Worm (Caenorhabditis elegans) whole organism, late embryonic: ENCODE measurements around the gene tre-3.
A peak's percentile ranks its signal among the peaks of the same experiment; 100 is the strongest.

Experiments used
- C38D4.7 ChIP-seq: fragments of 200-800 bp; sonication (Bioruptor generic); optimal IDR thresholded peaks from 2 replicates; lab custom pipeline; 2018; ENCODE audit warnings: mild to moderate bottlenecking, missing genetic modification characterization, moderate library complexity, missing compliant biosample characterization
- T23F11.4 ChIP-seq: fragments of 200-800 bp; sonication (Bioruptor generic); optimal IDR thresholded peaks from 2 replicates; lab custom pipeline; 2018; ENCODE audit warnings: mild to moderate bottlenecking, missing genetic modification characterization, missing compliant biosample characterization
- Y22D7AL.16 ChIP-seq: sonication (generic microtip); optimal IDR thresholded peaks from 2 replicates; lab custom pipeline; 2016; ENCODE audit warnings: missing genetic modification characterization, missing compliant biosample characterization
- ahr-1 ChIP-seq: sonication (generic microtip); optimal IDR thresholded peaks from 2 replicates; lab custom pipeline; 2016; ENCODE audit warnings: missing genetic modification characterization, missing compliant biosample characterization
- ceh-14 ChIP-seq: sonication (generic microtip); optimal IDR thresholded peaks from 2 replicates; lab custom pipeline; 2016; ENCODE audit warnings: missing genotype, missing genetic modification characterization, missing compliant biosample characterization
- ceh-19 ChIP-seq: fragments of 200-800 bp; sonication (Bioruptor generic); optimal IDR thresholded peaks from 2 replicates; lab custom pipeline; 2018; ENCODE audit warnings: mild to moderate bottlenecking, missing genetic modification characterization, missing compliant biosample characterization
- ceh-22 ChIP-seq: sonication (generic microtip); optimal IDR thresholded peaks from 2 replicates; lab custom pipeline; 2017; ENCODE audit warnings: missing biosample characterization, missing genetic modification characterization
- ceh-24 ChIP-seq: sonication (generic microtip); optimal IDR thresholded peaks from 2 replicates; lab custom pipeline; 2016; ENCODE audit warnings: mild to moderate bottlenecking, missing genetic modification characterization, missing compliant biosample characterization
- ceh-30 ChIP-seq: fragments of 150-350 bp; optimal IDR thresholded peaks from 2 replicates; lab custom pipeline; 2014; ENCODE audit warnings: missing biosample characterization, missing genetic modification characterization
- ceh-34 ChIP-seq: sonication (generic microtip); optimal IDR thresholded peaks from 2 replicates; lab custom pipeline; 2016; ENCODE audit warnings: mild to moderate bottlenecking, missing genetic modification characterization, missing compliant biosample characterization
- ceh-45 ChIP-seq: fragments of 200-800 bp; sonication (Bioruptor generic); IDR thresholded peaks from 2 replicates; pipeline ENCODE4 v1.3.6; 2022; ENCODE audit warnings: missing genetic modification reagents, missing genetic modification characterization, missing compliant biosample characterization
- ceh-6 ChIP-seq: fragments of 200-800 bp; sonication (Bioruptor generic); optimal IDR thresholded peaks from 2 replicates; lab custom pipeline; 2018; ENCODE audit warnings: mild to moderate bottlenecking, missing genetic modification characterization, missing compliant biosample characterization
- elt-2 ChIP-seq: sonication (generic microtip); optimal IDR thresholded peaks from 2 replicates; lab custom pipeline; 2016; ENCODE audit warnings: missing genetic modification reagents, missing genetic modification characterization, missing compliant biosample characterization
- fax-1 ChIP-seq: sonication (generic microtip); optimal IDR thresholded peaks from 2 replicates; lab custom pipeline; 2016; ENCODE audit warnings: missing genotype, missing genetic modification characterization, missing compliant biosample characterization
- fkh-10 ChIP-seq: fragments of 150-350 bp; optimal IDR thresholded peaks from 2 replicates; lab custom pipeline; 2014; ENCODE audit warnings: missing biosample characterization, missing genetic modification reagents, missing genetic modification characterization
- fkh-6 ChIP-seq: sonication (generic microtip); optimal IDR thresholded peaks from 2 replicates; lab custom pipeline; 2016; ENCODE audit warnings: missing genetic modification characterization, missing compliant biosample characterization
- gmeb-2 ChIP-seq: sonication (generic microtip); optimal IDR thresholded peaks from 2 replicates; lab custom pipeline; 2016; ENCODE audit warnings: missing genetic modification characterization, inconsistent platforms, missing compliant biosample characterization
- hlh-6 ChIP-seq: sonication (generic microtip); optimal IDR thresholded peaks from 2 replicates; lab custom pipeline; 2016; ENCODE audit warnings: missing genotype, missing genetic modification characterization, missing compliant biosample characterization
- lin-11 ChIP-seq: fragments of 200-800 bp; sonication (Bioruptor generic); optimal IDR thresholded peaks from 2 replicates; lab custom pipeline; 2018; ENCODE audit warnings: mild to moderate bottlenecking, missing genetic modification characterization, missing compliant biosample characterization
- madf-2 ChIP-seq: sonication (generic microtip); optimal IDR thresholded peaks from 2 replicates; lab custom pipeline; 2017; ENCODE audit warnings: missing genetic modification characterization, missing compliant biosample characterization
- nhr-11 ChIP-seq: fragments of 150-350 bp; optimal IDR thresholded peaks from 2 replicates; lab custom pipeline; 2014; ENCODE audit warnings: missing biosample characterization, missing genetic modification characterization
- npax-4 ChIP-seq: sonication (generic microtip); optimal IDR thresholded peaks from 2 replicates; lab custom pipeline; 2016; ENCODE audit warnings: missing genetic modification characterization, missing compliant biosample characterization
- pat-9 ChIP-seq: fragments of 200-800 bp; sonication (Bioruptor generic); optimal IDR thresholded peaks from 2 replicates; lab custom pipeline; 2018; ENCODE audit warnings: mild to moderate bottlenecking, missing genetic modification characterization, moderate library complexity, missing compliant biosample characterization
- pax-1 ChIP-seq: fragments of 150-350 bp; optimal IDR thresholded peaks from 2 replicates; lab custom pipeline; 2014; ENCODE audit warnings: missing biosample characterization, missing genetic modification characterization
- pha-2 ChIP-seq: sonication (generic microtip); optimal IDR thresholded peaks from 2 replicates; lab custom pipeline; 2017; ENCODE audit warnings: mild to moderate bottlenecking, missing genetic modification characterization, missing compliant biosample characterization
- pros-1 ChIP-seq: fragments of 150-350 bp; optimal IDR thresholded peaks from 2 replicates; lab custom pipeline; 2014; ENCODE audit warnings: missing biosample characterization, missing genetic modification reagents, missing genetic modification characterization
- ref-2 ChIP-seq: sonication (generic microtip); optimal IDR thresholded peaks from 2 replicates; lab custom pipeline; 2016; ENCODE audit warnings: missing genetic modification characterization, missing compliant biosample characterization
- rnt-1 ChIP-seq: sonication (generic microtip); optimal IDR thresholded peaks from 2 replicates; lab custom pipeline; 2016; ENCODE audit warnings: missing genetic modification characterization, missing compliant biosample characterization
- sox-4 ChIP-seq: sonication (generic microtip); optimal IDR thresholded peaks from 2 replicates; lab custom pipeline; 2017; ENCODE audit warnings: mild to moderate bottlenecking, missing genetic modification characterization, inconsistent platforms, missing compliant biosample characterization
- syd-9 ChIP-seq: sonication (generic microtip); optimal IDR thresholded peaks from 2 replicates; lab custom pipeline; 2016; ENCODE audit warnings: mild to moderate bottlenecking, missing genetic modification characterization, moderate library complexity, missing compliant biosample characterization
- tbx-2 ChIP-seq: sonication (generic microtip); optimal IDR thresholded peaks from 2 replicates; lab custom pipeline; 2016; ENCODE audit warnings: missing genetic modification characterization, missing compliant biosample characterization
- tbx-7 ChIP-seq: sonication (generic microtip); optimal IDR thresholded peaks from 2 replicates; lab custom pipeline; 2016; ENCODE audit warnings: missing genotype, missing genetic modification characterization, missing compliant biosample characterization
- ttx-3 ChIP-seq: sonication (generic microtip); optimal IDR thresholded peaks from 2 replicates; lab custom pipeline; 2016; ENCODE audit warnings: missing genetic modification reagents, missing genetic modification characterization, missing compliant biosample characterization
- unc-42 ChIP-seq: sonication (generic microtip); optimal IDR thresholded peaks from 2 replicates; lab custom pipeline; 2016; ENCODE audit warnings: missing genotype, missing genetic modification characterization, missing compliant biosample characterization
- unc-55 ChIP-seq: sonication (generic microtip); optimal IDR thresholded peaks from 2 replicates; lab custom pipeline; 2017; ENCODE audit warnings: missing biosample characterization, missing genetic modification reagents, missing genetic modification characterization
- ztf-16 ChIP-seq: sonication (generic microtip); optimal IDR thresholded peaks from 2 replicates; lab custom pipeline; 2017; ENCODE audit warnings: missing genetic modification characterization, missing compliant biosample characterization

Gene tre-3

DNA sequence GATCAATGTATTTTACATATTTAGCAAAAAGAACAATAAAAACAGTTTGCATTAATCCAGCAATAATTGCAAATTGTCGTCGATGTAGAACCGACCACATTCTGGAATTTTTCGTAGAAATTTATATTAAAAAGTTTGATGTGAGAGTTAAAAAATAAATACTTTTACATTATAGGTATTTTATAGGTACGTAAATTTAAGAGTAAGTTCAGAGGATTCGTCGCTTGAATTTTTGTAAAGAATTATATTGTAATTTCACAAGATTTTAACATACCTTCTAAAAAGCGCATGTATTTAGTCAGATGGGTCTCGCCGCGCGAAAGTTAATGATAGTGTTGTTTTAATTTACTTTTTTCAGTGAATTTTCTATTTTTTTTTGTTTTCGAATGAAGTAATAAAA, 14.4 kb upstream of the tre-3 start, which contains the start of gene rhr-2:
Gene rhr-2 (minus strand): TSS at position 101 of the 400 bp plus-strand sequence.
- TF ChIP-seq gmeb-2 (tag; lab: Kevin White, UChicago), result no peak
- no peak for TF ChIP-seq nhr-11
- no peak for TF ChIP-seq npax-4 (tag; lab: Kevin White, UChicago)
- TF ChIP-seq ceh-30, result no peak
- TF ChIP-seq fax-1 (tag; lab: Kevin White, UChicago), result no peak
- TF ChIP-seq ceh-22 (tag; lab: Kevin White, UChicago), result no peak
- TF ChIP-seq pros-1, result no peak
- no peak for TF ChIP-seq ceh-34
- no peak for TF ChIP-seq tbx-7 (tag; lab: Kevin White, UChicago)
- no peak for TF ChIP-seq pha-2
- TF ChIP-seq ceh-6 (GFP tag; lab: Kevin White, UChicago), result no peak
- TF ChIP-seq Y22D7AL.16 (tag; lab: Kevin White, UChicago), result no peak
- TF ChIP-seq C38D4.7 (GFP tag; lab: Kevin White, UChicago), result no peak
- no peak for TF ChIP-seq fkh-10 (GFP tag; lab: Kevin White, UChicago)
- TF ChIP-seq tbx-2 (tag; lab: Kevin White, UChicago), result no peak
- TF ChIP-seq madf-2 (tag; lab: Kevin White, UChicago), result no peak

DNA sequence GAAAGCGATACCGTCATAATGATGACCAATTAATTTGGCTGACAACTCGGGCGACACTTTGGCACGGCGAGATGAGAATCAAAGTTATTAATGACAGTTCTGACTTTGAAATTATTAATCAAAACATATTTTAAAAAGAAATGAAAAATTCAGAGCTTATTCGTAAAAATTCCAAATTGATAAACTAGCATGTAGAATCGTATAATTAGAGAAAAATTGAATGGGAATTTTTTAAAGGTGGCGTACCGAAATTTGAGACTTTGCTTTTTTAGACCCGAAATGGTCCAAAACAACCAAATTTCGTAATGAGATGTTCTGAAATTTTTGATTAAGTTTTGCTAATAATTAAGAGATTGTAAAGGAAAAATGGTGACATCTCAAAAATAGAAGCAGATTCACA, 10.3 kb upstream of the tre-3 start, which contains the start of gene daf-11:
Gene daf-11 (minus strand): TSS at position 101 of the 400 bp plus-strand sequence.
- TF ChIP-seq T23F11.4 (GFP tag; lab: Kevin White, UChicago) (no peak), ceh-45 (GFP tag; lab: Robert Waterston, UW) (no peak), ceh-19 (GFP tag; lab: Kevin White, UChicago) (no peak), Y22D7AL.16 (tag; lab: Kevin White, UChicago) (no peak), fkh-6 (tag; lab: Kevin White, UChicago) (no peak), unc-55 (GFP tag; lab: Kevin White, UChicago) (no peak), hlh-6 (tag; lab: Kevin White, UChicago) (no peak), ztf-16 (no peak), ref-2 (no peak), C38D4.7 (GFP tag; lab: Kevin White, UChicago) (no peak), ceh-34 (no peak), rnt-1 (no peak), pros-1 (no peak), lin-11 (tag; lab: Kevin White, UChicago) (no peak), ahr-1 (no peak), ceh-14 (no peak), syd-9 (tag; lab: Kevin White, UChicago) (no peak), ttx-3 (tag; lab: Kevin White, UChicago) (no peak)
- TF ChIP-seq, all 69 proteins: peak for 0

DNA sequence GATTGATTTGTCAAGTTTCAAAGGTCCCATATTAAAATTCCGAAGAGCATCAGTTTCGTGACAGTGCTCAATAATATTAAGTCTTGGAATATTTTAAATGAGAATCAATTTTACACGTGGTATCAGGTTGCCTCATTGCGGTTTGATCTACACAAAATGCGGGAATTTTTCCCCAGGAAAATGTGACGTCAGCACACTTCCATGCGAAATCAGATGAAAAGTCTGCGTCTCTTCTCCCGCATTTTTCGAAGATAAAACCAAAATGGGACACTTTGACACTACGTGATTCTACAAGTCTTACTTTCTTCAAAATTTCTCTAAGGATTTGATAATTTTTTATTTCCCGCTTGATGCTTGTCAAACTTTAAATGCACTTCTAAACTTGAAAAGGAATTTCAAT, 7.2 kb upstream of the tre-3 start:
- TF ChIP-seq pros-1 (no peak), ceh-24 (tag; lab: Kevin White, UChicago) (no peak), hlh-6 (tag; lab: Kevin White, UChicago) (no peak), pax-1 (tag; lab: Kevin White, UChicago) (no peak)

DNA sequence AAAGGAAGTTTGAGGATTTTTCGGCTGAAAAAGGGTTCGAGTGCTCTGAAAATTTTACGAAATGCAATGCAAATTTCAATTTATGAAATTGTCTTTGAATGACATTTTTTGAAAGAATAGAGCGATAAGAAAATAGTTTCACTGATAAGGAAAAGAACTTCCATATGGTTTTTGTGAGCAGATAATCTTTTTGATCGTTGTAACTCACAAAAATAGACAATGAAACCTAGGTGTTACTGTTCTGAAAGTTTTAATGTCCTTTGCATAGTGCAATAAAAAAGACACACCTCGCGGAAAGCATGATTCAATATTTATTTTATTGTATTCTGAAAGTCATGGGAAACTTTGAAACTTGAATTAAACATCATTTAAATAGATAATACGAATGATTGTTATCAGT, 1.2 kb upstream of the tre-3 start:
- TF ChIP-seq elt-2 (tag; lab: Kevin White, UChicago) (peak; percentile 23), ceh-22 (tag; lab: Kevin White, UChicago) (no peak)
- TF ChIP-seq, all 69 proteins: peak for 1

DNA sequence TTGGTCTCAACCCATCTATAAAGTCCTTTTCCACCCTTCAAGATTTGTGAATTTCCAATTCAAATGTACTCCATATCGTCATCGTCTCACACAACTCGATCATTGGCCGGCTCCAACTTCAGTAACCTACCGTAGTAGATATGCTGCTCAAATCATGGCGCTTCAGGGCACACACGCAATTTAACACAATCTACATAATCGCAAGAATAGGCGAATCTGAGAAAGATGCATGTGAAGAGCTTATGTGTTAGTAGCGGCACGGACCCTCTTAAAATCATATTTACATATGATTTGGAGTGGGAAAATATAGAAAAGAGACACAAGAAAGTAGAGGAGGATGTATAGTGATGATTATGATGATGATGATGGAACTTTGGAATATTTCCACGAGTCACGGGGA, 4.0 kb downstream of the tre-3 start:
- TF ChIP-seq sox-4 (no peak), unc-42 (tag; lab: Kevin White, UChicago) (peak; percentile 52), pat-9 (tag; lab: Kevin White, UChicago) (no peak)
